Worm (Caenorhabditis elegans) whole organism, young adult: Measurements from ENCODE around the gene fbxa-98.

ENCODE experiments used
- B0019.2 ChIP-seq: fragments of 200-800 bp; sonication (Bioruptor generic); conservative IDR thresholded peaks from 2 replicates; pipeline ENCODE4 v1.3.6; 2022; ENCODE audit warnings: missing genetic modification reagents, missing genetic modification characterization, missing compliant biosample characterization
- B0035.1 ChIP-seq: sonication (generic microtip); optimal IDR thresholded peaks from 2 replicates; lab custom pipeline; 2016; ENCODE audit warnings: missing genetic modification characterization, mild to moderate bottlenecking, missing compliant biosample characterization, missing genotype, missing genetic modification reagents
- B0336.3 ChIP-seq: fragments of 200-800 bp; sonication (Bioruptor generic); IDR thresholded peaks from 2 replicates; pipeline ENCODE4 v1.3.6; 2022; ENCODE audit warnings: missing genetic modification characterization, missing compliant biosample characterization
- C06A6.2 ChIP-seq: fragments of 200-800 bp; sonication (Bioruptor generic); conservative IDR thresholded peaks from 2 replicates; pipeline ENCODE4 v1.3.6; 2022; ENCODE audit warnings: missing genetic modification characterization, missing compliant biosample characterization
- D2030.7 ChIP-seq: fragments of 200-800 bp; sonication (Bioruptor generic); IDR thresholded peaks from 2 replicates; pipeline ENCODE4 v1.3.6; 2022; ENCODE audit warnings: missing genetic modification reagents, missing genetic modification characterization, missing compliant biosample characterization
- F10E7.11 ChIP-seq: sonication (generic microtip); optimal IDR thresholded peaks from 2 replicates; lab custom pipeline; 2017; ENCODE audit warnings: mild to moderate bottlenecking, missing genetic modification characterization, moderate library complexity, missing compliant biosample characterization
- F22D6.2 ChIP-seq: sonication (generic microtip); optimal IDR thresholded peaks from 2 replicates; lab custom pipeline; 2016; ENCODE audit warnings: mild to moderate bottlenecking, missing genetic modification characterization, missing compliant biosample characterization
- F37B4.10 ChIP-seq: fragments of 200-800 bp; sonication (Bioruptor generic); IDR thresholded peaks from 2 replicates; pipeline ENCODE4 v1.3.6; 2022; ENCODE audit warnings: missing genetic modification characterization, missing compliant biosample characterization
- F39B2.1 ChIP-seq: fragments of 200-800 bp; sonication (Bioruptor generic); IDR thresholded peaks from 2 replicates; pipeline ENCODE4 v1.3.6; 2022; ENCODE audit warnings: missing genetic modification reagents, missing genetic modification characterization, missing compliant biosample characterization
- F52B5.7 ChIP-seq: sonication (generic microtip); optimal IDR thresholded peaks from 2 replicates; lab custom pipeline; 2016; ENCODE audit warnings: mild to moderate bottlenecking, missing genetic modification characterization, missing compliant biosample characterization
- athp-1 ChIP-seq: sonication (generic microtip); optimal IDR thresholded peaks from 2 replicates; lab custom pipeline; 2017; ENCODE audit warnings: mild to moderate bottlenecking, missing genetic modification characterization, missing compliant biosample characterization
- attf-6 ChIP-seq: fragments of 200-800 bp; sonication (Bioruptor generic); IDR thresholded peaks from 2 replicates; pipeline ENCODE4 v1.3.6; 2022; ENCODE audit warnings: missing genetic modification reagents, missing genetic modification characterization, missing compliant biosample characterization
- bed-2 ChIP-seq: fragments of 200-800 bp; sonication (Bioruptor generic); IDR thresholded peaks from 2 replicates; pipeline ENCODE4 v1.3.6; 2022; ENCODE audit warnings: missing genetic modification reagents, missing genetic modification characterization, missing compliant biosample characterization
- ceh-79 ChIP-seq: sonication (generic microtip); optimal IDR thresholded peaks from 2 replicates; lab custom pipeline; 2017; ENCODE audit warnings: mild to moderate bottlenecking, missing genetic modification characterization, missing compliant biosample characterization
- ceh-91 ChIP-seq: fragments of 200-800 bp; sonication (Bioruptor generic); IDR thresholded peaks from 2 replicates; pipeline ENCODE4 v1.3.6; 2022; ENCODE audit warnings: missing genetic modification reagents, missing genetic modification characterization, missing compliant biosample characterization
- dox-1 ChIP-seq: fragments of 200-800 bp; sonication (Bioruptor generic); IDR thresholded peaks from 2 replicates; pipeline ENCODE4 v1.3.6; 2022; ENCODE audit warnings: missing genetic modification reagents, missing genetic modification characterization, missing compliant biosample characterization
- ekl-4 ChIP-seq: fragments of 200-800 bp; sonication (Bioruptor generic); IDR thresholded peaks from 2 replicates; pipeline ENCODE4 v1.3.6; 2022; ENCODE audit warnings: missing genetic modification reagents, missing genetic modification characterization, missing compliant biosample characterization
- him-1 ChIP-seq: sonication (generic microtip); optimal IDR thresholded peaks from 2 replicates; lab custom pipeline; 2016; ENCODE audit warnings: missing genotype, missing genetic modification reagents, missing genetic modification characterization, missing compliant biosample characterization
- hlh-12 ChIP-seq: sonication (generic microtip); optimal IDR thresholded peaks from 2 replicates; lab custom pipeline; 2016; ENCODE audit warnings: missing genetic modification characterization, missing compliant biosample characterization
- hmg-1.2 ChIP-seq: fragments of 200-800 bp; sonication (Bioruptor generic); IDR thresholded peaks from 2 replicates; pipeline ENCODE4 v1.3.6; 2022; ENCODE audit warnings: missing genetic modification reagents, missing genetic modification characterization, missing compliant biosample characterization
- hmg-20 ChIP-seq: fragments of 200-800 bp; sonication (Bioruptor generic); IDR thresholded peaks from 2 replicates; pipeline ENCODE4 v1.3.6; 2022; ENCODE audit warnings: missing genetic modification reagents, missing genetic modification characterization, missing compliant biosample characterization
- hsf-1 ChIP-seq: fragments of 200-800 bp; sonication (Bioruptor generic); IDR thresholded peaks from 2 replicates; pipeline ENCODE4 v1.3.6; 2022; ENCODE audit warnings: missing genetic modification reagents, missing genetic modification characterization, missing compliant biosample characterization
- let-526 ChIP-seq: fragments of 200-800 bp; sonication (Bioruptor generic); IDR thresholded peaks from 2 replicates; pipeline ENCODE4 v1.3.6; 2022; ENCODE audit warnings: missing genetic modification reagents, missing genetic modification characterization, missing compliant biosample characterization
- lin-40 ChIP-seq: sonication (generic microtip); optimal IDR thresholded peaks from 2 replicates; lab custom pipeline; 2016; ENCODE audit warnings: missing genetic modification characterization, mild to moderate bottlenecking, missing compliant biosample characterization, missing genotype, missing genetic modification reagents
- lir-1 ChIP-seq: fragments of 200-800 bp; sonication (Bioruptor generic); conservative IDR thresholded peaks from 2 replicates; pipeline ENCODE4 v1.3.6; 2022; ENCODE audit warnings: missing genetic modification reagents, missing genetic modification characterization, missing compliant biosample characterization
- lsy-27 ChIP-seq: sonication (generic microtip); optimal IDR thresholded peaks from 2 replicates; lab custom pipeline; 2017; ENCODE audit warnings: missing genetic modification characterization, mild to moderate bottlenecking, missing compliant biosample characterization, antibody characterized with exemption, missing genotype, borderline replicate concordance; ENCODE audit not compliant: insufficient read depth
- madf-6 ChIP-seq: fragments of 200-800 bp; sonication (Bioruptor generic); IDR thresholded peaks from 2 replicates; pipeline ENCODE4 v1.3.6; 2022; ENCODE audit warnings: missing genetic modification reagents, missing genetic modification characterization, missing compliant biosample characterization
- mcd-1 ChIP-seq: fragments of 200-800 bp; sonication (Bioruptor generic); IDR thresholded peaks from 2 replicates; pipeline ENCODE4 v1.3.6; 2022; ENCODE audit warnings: missing genetic modification reagents, missing genetic modification characterization, missing compliant biosample characterization
- mes-4 ChIP-seq: sonication (generic microtip); optimal IDR thresholded peaks from 2 replicates; lab custom pipeline; 2016; ENCODE audit warnings: missing genotype, missing genetic modification characterization, missing compliant biosample characterization
- nfya-1 ChIP-seq: sonication (generic microtip); optimal IDR thresholded peaks from 2 replicates; lab custom pipeline; 2017; ENCODE audit warnings: antibody characterized with exemption, missing compliant biosample characterization, missing genetic modification characterization, borderline replicate concordance; ENCODE audit not compliant: insufficient read depth
- nhr-27 ChIP-seq: fragments of 200-800 bp; sonication (Bioruptor generic); optimal IDR thresholded peaks from 2 replicates; lab custom pipeline; 2018; ENCODE audit warnings: mild to moderate bottlenecking, missing genetic modification characterization, moderate library complexity, missing compliant biosample characterization
- pbrm-1 ChIP-seq: fragments of 200-800 bp; sonication (Bioruptor generic); IDR thresholded peaks from 2 replicates; pipeline ENCODE4 v1.3.6; 2022; ENCODE audit warnings: missing genetic modification reagents, missing genetic modification characterization, missing compliant biosample characterization
- rcor-1 ChIP-seq: fragments of 200-800 bp; sonication (Bioruptor generic); IDR thresholded peaks from 2 replicates; pipeline ENCODE4 v1.3.6; 2022; ENCODE audit warnings: missing genetic modification reagents, missing genetic modification characterization, missing compliant biosample characterization
- rpc-1 ChIP-seq, 2 experiments: fragments of 150-350 bp in 1 of 2; sonication (generic microtip) in 1 of 2; optimal IDR thresholded peaks; 2 replicates each; lab custom pipeline; 2014 to 2018; ENCODE audit warnings: missing biosample characterization in 1 of 2, missing genetic modification characterization in 1 of 2, missing genetic modification reagents in 1 of 2, missing genotype in 1 of 2
- snpc-1.1 ChIP-seq: sonication (generic microtip); optimal IDR thresholded peaks from 2 replicates; lab custom pipeline; 2017; ENCODE audit warnings: missing genetic modification characterization, mild to moderate bottlenecking, missing compliant biosample characterization, antibody characterized with exemption, moderate library complexity, missing genotype, missing genetic modification reagents; ENCODE audit not compliant: insufficient read depth
- snpc-1.3 ChIP-seq: sonication (generic microtip); optimal IDR thresholded peaks from 2 replicates; lab custom pipeline; 2017; ENCODE audit warnings: missing genetic modification characterization, mild to moderate bottlenecking, missing compliant biosample characterization, antibody characterized with exemption, moderate library complexity, missing genotype, missing genetic modification reagents; ENCODE audit not compliant: insufficient read depth
- snpc-3.4 ChIP-seq: sonication (generic microtip); optimal IDR thresholded peaks from 2 replicates; lab custom pipeline; 2017; ENCODE audit warnings: missing genetic modification characterization, mild to moderate bottlenecking, missing compliant biosample characterization, antibody characterized with exemption, moderate library complexity, missing genotype, missing genetic modification reagents
- snpc-4 ChIP-seq, 5 experiments: fragments of 150-350 bp in 1 of 5; sonication (generic microtip) in 4 of 5; optimal IDR thresholded peaks; 2 replicates each; lab custom pipeline; 2014 to 2018; ENCODE audit warnings: missing genetic modification characterization in 5 of 5, missing biosample characterization in 3 of 5, antibody characterized with exemption in 2 of 5, mild to moderate bottlenecking in 2 of 5, missing compliant biosample characterization in 2 of 5, missing genotype in 2 of 5, moderate library complexity in 2 of 5, missing genetic modification reagents in 1 of 5
- tbp1 ChIP-seq: fragments of 200-800 bp; sonication (Bioruptor generic); optimal IDR thresholded peaks from 2 replicates; lab custom pipeline; 2018; ENCODE audit warnings: mild to moderate bottlenecking, missing genetic modification characterization, missing compliant biosample characterization
- tbx-9 ChIP-seq: sonication (generic microtip); optimal IDR thresholded peaks from 2 replicates; lab custom pipeline; 2016; ENCODE audit warnings: borderline replicate concordance, missing genetic modification characterization, inconsistent platforms, missing compliant biosample characterization
- unc-130 ChIP-seq: sonication (generic microtip); optimal IDR thresholded peaks from 2 replicates; lab custom pipeline; 2016; ENCODE audit warnings: missing genetic modification reagents, missing genetic modification characterization, missing compliant biosample characterization
- ztf-22 ChIP-seq: fragments of 200-800 bp; sonication (Bioruptor generic); optimal IDR thresholded peaks from 2 replicates; lab custom pipeline; 2018; ENCODE audit warnings: mild to moderate bottlenecking, missing genetic modification characterization, moderate library complexity, missing compliant biosample characterization
- ztf-26 ChIP-seq: sonication (generic microtip); optimal IDR thresholded peaks from 2 replicates; lab custom pipeline; 2017; ENCODE audit warnings: missing genetic modification characterization, missing compliant biosample characterization
- ztf-3 ChIP-seq: fragments of 200-800 bp; sonication (Bioruptor generic); optimal IDR thresholded peaks from 2 replicates; lab custom pipeline; 2018; ENCODE audit warnings: mild to moderate bottlenecking, missing genetic modification characterization, missing compliant biosample characterization
- ztf-6 ChIP-seq: fragments of 200-800 bp; sonication (Bioruptor generic); IDR thresholded peaks from 2 replicates; pipeline ENCODE4 v1.3.6; 2022; ENCODE audit warnings: missing genetic modification reagents, missing genetic modification characterization, missing compliant biosample characterization

fbxa-98 gene

DNA sequence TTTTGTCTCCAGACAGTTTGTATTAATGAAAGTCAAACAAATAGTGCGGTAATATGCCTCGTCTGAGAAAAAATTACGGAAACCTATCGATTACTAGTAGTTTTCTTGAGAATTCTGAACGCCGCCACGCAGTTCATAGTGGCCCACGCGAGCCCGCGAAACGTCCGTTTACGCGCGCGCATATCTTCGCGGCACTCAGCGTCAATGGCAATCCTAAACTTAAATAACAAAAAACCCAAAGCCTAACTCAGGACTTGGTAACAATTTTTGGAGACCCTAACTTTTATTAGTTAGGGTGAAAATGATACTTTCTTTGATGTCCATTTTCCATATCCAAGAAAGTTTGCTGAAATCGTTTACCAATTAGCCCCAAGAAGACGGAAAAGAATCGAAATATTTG is 31.8 kb upstream of the fbxa-98 start (continued):
- TF ChIP-seq lsy-27 (tag; lab: Kevin White, UChicago), result no peak
- TF ChIP-seq rcor-1 (GFP tag; lab: Robert Waterston, UW), result peak; percentile 22; the same call in 1 of the 2 replicates
- peak; percentile 29; the same call in 1 of the 2 replicates for TF ChIP-seq dox-1 (GFP tag; lab: Robert Waterston, UW)
- no peak for TF ChIP-seq F52B5.7 (tag; lab: Kevin White, UChicago)
- TF ChIP-seq lin-40, result no peak
- no peak for TF ChIP-seq athp-1 (tag; lab: Kevin White, UChicago)
- TF ChIP-seq unc-130 (GFP tag; lab: Kevin White, UChicago), result no peak
- TF ChIP-seq nfya-1, result no peak
- no peak for TF ChIP-seq let-526 (GFP tag; lab: Robert Waterston, UW)
- no peak for TF ChIP-seq F39B2.1 (GFP tag; lab: Robert Waterston, UW)
- no peak for TF ChIP-seq ceh-79 (tag; lab: Kevin White, UChicago)
- no peak for TF ChIP-seq ztf-26 (tag; lab: Kevin White, UChicago)
- no peak for TF ChIP-seq hlh-12 (tag; lab: Kevin White, UChicago)
- TF ChIP-seq ztf-3 (GFP tag; lab: Kevin White, UChicago), result no peak
- peak; percentile 99 for TF ChIP-seq attf-6 (GFP tag; lab: Robert Waterston, UW)
- TF ChIP-seq rpc-1 (optimal IDR thresholded peaks at IDR 0.05; lab: Kevin White, UChicago), result no peak
- no peak for TF ChIP-seq rpc-1 (tag; optimal IDR thresholded peaks at IDR 0.05; lab: Kevin White, UChicago)
- peak; percentile 87 for TF ChIP-seq snpc-4 (GFP tag; optimal IDR thresholded peaks at IDR 0.05; lab: Kevin White, UChicago)
- peak; percentile 92 to 98 (median 95) for TF ChIP-seq snpc-4 (tag; optimal IDR thresholded peaks at IDR 0.05; lab: Kevin White, UChicago)
- TF ChIP-seq F22D6.2 (tag; lab: Kevin White, UChicago), result no peak
- TF ChIP-seq F10E7.11 (tag; lab: Kevin White, UChicago), result no peak
- peak; percentile 21; the same call in 1 of the 2 replicates for TF ChIP-seq ekl-4
- peak; percentile 84 for TF ChIP-seq pbrm-1 (GFP tag; lab: Robert Waterston, UW)
- TF ChIP-seq mes-4, result no peak
- no peak for TF ChIP-seq mcd-1 (GFP tag; lab: Robert Waterston, UW)
- no peak for TF ChIP-seq B0019.2 (GFP tag; lab: Robert Waterston, UW)
- TF ChIP-seq C06A6.2 (GFP tag; lab: Robert Waterston, UW), result no peak
- no peak for TF ChIP-seq tbx-9 (tag; lab: Kevin White, UChicago)
- TF ChIP-seq nhr-27 (tag; lab: Kevin White, UChicago), result no peak
- TF ChIP-seq ztf-6 (GFP tag; lab: Robert Waterston, UW), result no peak
- TF ChIP-seq B0336.3 (GFP tag; lab: Robert Waterston, UW), result no peak
- TF ChIP-seq him-1, result no peak
- no peak for TF ChIP-seq ceh-91 (GFP tag; lab: Robert Waterston, UW)

DNA sequence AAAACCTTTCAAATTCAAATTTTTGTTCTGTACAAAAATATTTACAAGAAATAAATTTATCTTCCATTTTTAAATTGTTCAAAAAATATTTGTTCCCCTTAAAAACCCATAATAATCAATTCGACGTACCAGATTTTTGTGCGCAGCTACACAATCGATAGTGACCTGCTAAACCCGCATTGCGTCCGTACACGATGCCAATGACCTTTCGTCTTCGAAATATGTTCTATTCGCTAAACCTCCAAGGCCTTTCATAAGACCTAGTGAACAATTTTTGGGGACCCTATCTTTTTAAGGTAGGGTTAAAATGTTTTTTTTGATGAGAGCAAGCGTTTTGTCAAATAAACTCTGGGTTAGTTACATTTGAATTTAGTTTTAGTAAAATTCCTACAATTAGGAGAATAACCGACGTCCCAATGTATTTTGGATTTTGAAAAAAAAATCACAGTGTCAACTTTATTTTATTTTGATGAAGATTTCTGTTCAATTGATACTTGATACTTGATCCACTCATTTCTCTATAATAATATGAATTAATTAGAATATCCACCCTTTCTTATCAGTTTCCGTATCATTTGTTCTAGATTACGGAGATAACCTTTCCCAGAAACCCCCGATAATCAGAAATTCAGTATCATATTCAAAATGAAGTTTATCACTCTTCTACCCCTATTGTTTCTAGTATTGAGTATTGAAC is 31.1 kb upstream of the fbxa-98 start, which contains the start of gene Y45F10B.59:
Gene Y45F10B.59, plus strand, starts transcription at position 647 of the 697 bp plus-strand sequence.
- TF ChIP-seq bed-2 (GFP tag; lab: Robert Waterston, UW) (no peak), hmg-20 (GFP tag; lab: Robert Waterston, UW) (no peak), tbp1 (peak; percentile 68), snpc-3.4 (tag; lab: Kevin White, UChicago) (peak; percentile 84), hsf-1 (GFP tag; lab: Robert Waterston, UW) (0 out of 2 replicates have a peak, but pooled peaks have one; percentile 20), hmg-1.2 (GFP tag; lab: Robert Waterston, UW) (peak; percentile 97), madf-6 (peak; percentile 65; the same call in 1 of the 2 replicates), snpc-1.1 (tag; lab: Kevin White, UChicago) (peak; percentile 93), snpc-1.3 (tag; lab: Kevin White, UChicago) (peak; percentile 81), B0035.1 (tag; lab: Kevin White, UChicago) (no peak), ztf-22 (GFP tag; lab: Kevin White, UChicago) (no peak), ekl-4 (0 out of 2 replicates have a peak, but pooled peaks have one; percentile 35), unc-130 (GFP tag; lab: Kevin White, UChicago) (no peak), F37B4.10 (no peak), lir-1 (GFP tag; lab: Robert Waterston, UW) (no peak), snpc-4 (GFP tag; optimal IDR thresholded peaks at IDR 0.05; lab: Kevin White, UChicago) (peak; percentile 92), snpc-4 (tag; optimal IDR thresholded peaks at IDR 0.05; lab: Kevin White, UChicago) (peak; percentile 90 to 94 (median 92)), D2030.7 (GFP tag; lab: Robert Waterston, UW) (peak; percentile 57), ztf-3 (GFP tag; lab: Kevin White, UChicago) (no peak)
